Fruit fly (Drosophila melanogaster) whole organism, adult: ENCODE data around the gene CG12402.

Experiments
- CG12768 ChIP-seq: fragments of 200-800 bp; sonication (Bioruptor generic); optimal IDR thresholded peaks from 2 replicates; lab custom pipeline; 2017; ENCODE audit warnings: missing biosample characterization, missing genetic modification characterization, mild to moderate bottlenecking, moderate library complexity, missing genetic modification reagents
- CG1620 ChIP-seq: fragments of 200-800 bp; sonication (Bioruptor generic); optimal IDR thresholded peaks from 2 replicates; lab custom pipeline; 2016; ENCODE audit warnings: missing biosample characterization, missing genetic modification characterization
- CG33017 ChIP-seq: fragments of 200-800 bp; sonication (Bioruptor generic); optimal IDR thresholded peaks from 2 replicates; lab custom pipeline; 2018; ENCODE audit warnings: missing biosample characterization, mild to moderate bottlenecking, missing genetic modification characterization, moderate library complexity
- CG5204 ChIP-seq: fragments of 200-800 bp; sonication (Bioruptor generic); optimal IDR thresholded peaks from 2 replicates; lab custom pipeline; 2016; ENCODE audit warnings: missing biosample characterization, missing genetic modification characterization
- Clk ChIP-seq: fragments of 200-800 bp; sonication (Bioruptor generic); optimal IDR thresholded peaks from 2 replicates; lab custom pipeline; 2017; ENCODE audit warnings: missing biosample characterization, missing genetic modification characterization
- Crg-1 ChIP-seq: fragments of 200-800 bp; sonication (Bioruptor generic); optimal IDR thresholded peaks from 2 replicates; lab custom pipeline; 2016; ENCODE audit warnings: missing biosample characterization, missing genetic modification characterization
- Hr96 ChIP-seq: fragments of 200-800 bp; sonication (Bioruptor generic); optimal IDR thresholded peaks from 2 replicates; lab custom pipeline; 2016; ENCODE audit warnings: missing biosample characterization, missing genetic modification characterization
- Mnt ChIP-seq: fragments of 200-800 bp; sonication (Bioruptor generic); optimal IDR thresholded peaks from 2 replicates; lab custom pipeline; 2016; ENCODE audit warnings: missing biosample characterization, mild to moderate bottlenecking, missing genetic modification characterization
- bab1 ChIP-seq: fragments of 200-800 bp; sonication (Bioruptor generic); optimal IDR thresholded peaks from 3 replicates; lab custom pipeline; 2019; ENCODE audit warnings: missing biosample characterization, mild to moderate bottlenecking, missing genetic modification characterization, moderate library complexity
- cic ChIP-seq: fragments of 200-800 bp; sonication (Bioruptor generic); optimal IDR thresholded peaks from 2 replicates; lab custom pipeline; 2017; ENCODE audit warnings: missing biosample characterization, mild to moderate bottlenecking, missing genetic modification characterization, moderate library complexity
- cnc ChIP-seq, 2 experiments: fragments of >200 bp; optimal IDR thresholded peaks; 2 replicates each; lab custom pipeline; 2017
- kay ChIP-seq: fragments of 200-800 bp; sonication (Bioruptor generic); peaks from one replicate; lab custom pipeline; 2016; ENCODE audit warnings: missing biosample characterization, missing genetic modification characterization, borderline replicate concordance
- ovo ChIP-seq: fragments of 200-800 bp; sonication (Bioruptor generic); optimal IDR thresholded peaks from 2 replicates; lab custom pipeline; 2016; ENCODE audit warnings: missing biosample characterization, missing genetic modification characterization
- pad ChIP-seq: fragments of 200-800 bp; sonication (Bioruptor generic); optimal IDR thresholded peaks from 3 replicates; lab custom pipeline; 2017; ENCODE audit warnings: missing biosample characterization, missing genetic modification characterization, mild to moderate bottlenecking, moderate library complexity, missing genetic modification reagents
- tj ChIP-seq: fragments of 200-800 bp; sonication (Bioruptor generic); optimal IDR thresholded peaks from 3 replicates; lab custom pipeline; 2017; ENCODE audit warnings: missing biosample characterization, mild to moderate bottlenecking, missing genetic modification characterization, moderate library complexity
- toe ChIP-seq: fragments of 200-800 bp; sonication (Bioruptor generic); optimal IDR thresholded peaks from 2 replicates; lab custom pipeline; 2016; ENCODE audit warnings: missing biosample characterization, missing genetic modification characterization

Gene CG12402

dm6 chr3R:14055944-14056319, 52.2 kb downstream of the CG12402 start:
- TF ChIP-seq kay (GFP tag; lab: Kevin White, UChicago) = no peak
- peak; percentile 58 for TF ChIP-seq Clk (GFP tag; lab: Kevin White, UChicago)
- TF ChIP-seq cnc (optimal IDR thresholded peaks at IDR 0.05; lab: Kevin White, UChicago) = no peak
- peak; percentile 16 for TF ChIP-seq CG12768 (GFP tag; lab: Kevin White, UChicago)
- TF ChIP-seq pad (GFP tag; lab: Kevin White, UChicago) = peak; percentile 23
- TF ChIP-seq CG33017 (tag; lab: Kevin White, UChicago) = no peak
- TF ChIP-seq tj (GFP tag; lab: Kevin White, UChicago) = peak; percentile 95
- TF ChIP-seq toe (GFP tag; lab: Kevin White, UChicago) = no peak
- no peak for TF ChIP-seq bab1 (GFP tag; lab: Kevin White, UChicago)
- peak; percentile 50 for TF ChIP-seq ovo
- TF ChIP-seq cic (GFP tag; lab: Kevin White, UChicago) = peak; percentile 93
- no peak for TF ChIP-seq CG5204 (GFP tag; lab: Kevin White, UChicago)
- no peak for TF ChIP-seq Crg-1 (GFP tag; lab: Kevin White, UChicago)
- no peak for TF ChIP-seq Hr96 (GFP tag; lab: Kevin White, UChicago)
- TF ChIP-seq CG1620 = no peak
- TF ChIP-seq Mnt (GFP tag; lab: Kevin White, UChicago) = peak; percentile 68
